Worm (Caenorhabditis elegans) whole organism, L3 larva: ENCODE data around the gene F46C3.6.

Source experiments
- fkh-2 ChIP-seq: fragments of 150-350 bp; optimal IDR thresholded peaks from 2 replicates; lab custom pipeline; 2014; ENCODE audit warnings: missing biosample characterization, missing genetic modification reagents, missing genetic modification characterization
- fos-1 ChIP-seq: fragments of 150-350 bp; optimal IDR thresholded peaks from 2 replicates; lab custom pipeline; 2014; ENCODE audit warnings: missing biosample characterization, missing genetic modification characterization
- pqm-1 ChIP-seq: fragments of 150-350 bp; optimal IDR thresholded peaks from 2 replicates; lab custom pipeline; 2017; ENCODE audit warnings: missing biosample characterization, missing genetic modification characterization, inconsistent platforms

- TF ChIP-seq fkh-2 (tag; lab: Kevin White, UChicago) (no peak), fos-1 (tag; lab: Kevin White, UChicago) (no peak), pqm-1 (tag; lab: Kevin White, UChicago) (no peak)
Measured at ce11 chrX:11387723-11388330, 32.0 kb downstream of the F46C3.6 start.
